Worm (Caenorhabditis elegans) whole organism, L1 larva: ENCODE data around the gene glct-6.

Experiments
- C04F5.9 ChIP-seq: sonication (generic microtip); optimal IDR thresholded peaks from 2 replicates; lab custom pipeline; 2016; ENCODE audit warnings: missing genetic modification characterization, missing compliant biosample characterization
- C34B4.2 ChIP-seq: sonication (generic microtip); optimal IDR thresholded peaks from 2 replicates; lab custom pipeline; 2017; ENCODE audit warnings: mild to moderate bottlenecking, missing genetic modification characterization, missing compliant biosample characterization
- aha-1 ChIP-seq: fragments of 150-350 bp; optimal IDR thresholded peaks from 2 replicates; lab custom pipeline; 2014; ENCODE audit warnings: missing biosample characterization, missing genetic modification characterization
- aly-2 ChIP-seq: fragments of 150-350 bp; optimal IDR thresholded peaks from 2 replicates; lab custom pipeline; 2014; ENCODE audit warnings: missing biosample characterization, missing genetic modification characterization
- blmp-1 ChIP-seq: fragments of 150-350 bp; optimal IDR thresholded peaks from 2 replicates; lab custom pipeline; 2014; ENCODE audit warnings: missing biosample characterization, missing genetic modification characterization
- ceh-63 ChIP-seq: fragments of 200-800 bp; sonication (Bioruptor generic); optimal IDR thresholded peaks from 2 replicates; lab custom pipeline; 2018; ENCODE audit warnings: mild to moderate bottlenecking, missing genetic modification characterization, missing compliant biosample characterization
- ceh-8 ChIP-seq: fragments of 200-800 bp; sonication (Bioruptor generic); optimal IDR thresholded peaks from 2 replicates; lab custom pipeline; 2018; ENCODE audit warnings: mild to moderate bottlenecking, missing genetic modification characterization, moderate library complexity, missing compliant biosample characterization
- ceh-82 ChIP-seq, 3 experiments: fragments of 150-350 bp in 1 of 3; sonication (generic microtip) in 2 of 3; optimal IDR thresholded peaks; 2 replicates each; lab custom pipeline; 2014 to 2017; ENCODE audit warnings: missing biosample characterization in 3 of 3, missing genetic modification characterization in 3 of 3
- ceh-88 ChIP-seq: fragments of 200-800 bp; sonication (Bioruptor generic); IDR thresholded peaks from 2 replicates; pipeline ENCODE4 v1.3.6; 2022; ENCODE audit warnings: missing genetic modification characterization, missing compliant biosample characterization
- dpl-1 ChIP-seq, 3 experiments: fragments of 150-350 bp in 2 of 3; sonication (generic microtip) in 1 of 3; optimal IDR thresholded peaks; 2 replicates each; lab custom pipeline; 2014 to 2017; ENCODE audit warnings: missing biosample characterization in 3 of 3, missing genetic modification characterization in 3 of 3, missing genetic modification reagents in 3 of 3
- efl-1 ChIP-seq, 4 experiments: fragments of 150-350 bp; optimal IDR thresholded peaks in 3 of 4; peaks in 1 of 4; 1 replicate in 1 of 4; 2 replicates in 3 of 4; lab custom pipeline; 2014; ENCODE audit warnings: missing biosample characterization in 2 of 4, missing genetic modification characterization in 2 of 4, missing genetic modification reagents in 2 of 4
- efl-3 ChIP-seq: fragments of 200-800 bp; sonication (Bioruptor generic); optimal IDR thresholded peaks from 2 replicates; lab custom pipeline; 2018; ENCODE audit warnings: mild to moderate bottlenecking, missing genetic modification characterization, missing compliant biosample characterization
- egl-13 ChIP-seq: sonication (generic microtip); optimal IDR thresholded peaks from 2 replicates; lab custom pipeline; 2016; ENCODE audit warnings: missing genotype, missing genetic modification reagents, missing genetic modification characterization, missing compliant biosample characterization
- elt-3 ChIP-seq, 6 experiments: fragments of 150-350 bp in 1 of 6; sonication (generic microtip); optimal IDR thresholded peaks; 2 replicates each; lab custom pipeline; 2017 to 2018; ENCODE audit warnings: missing biosample characterization in 6 of 6, missing genetic modification characterization in 6 of 6, inconsistent platforms in 1 of 6
- ets-5 ChIP-seq: fragments of 200-800 bp; sonication (Bioruptor generic); IDR thresholded peaks from 2 replicates; pipeline ENCODE4 v1.3.6; 2022; ENCODE audit warnings: missing genetic modification characterization, missing compliant biosample characterization
- fkh-10 ChIP-seq: sonication (generic microtip); optimal IDR thresholded peaks from 2 replicates; lab custom pipeline; 2017; ENCODE audit warnings: missing biosample characterization, missing genetic modification reagents, missing genetic modification characterization
- fkh-4 ChIP-seq: sonication (generic microtip); optimal IDR thresholded peaks from 2 replicates; lab custom pipeline; 2016; ENCODE audit warnings: missing compliant biosample characterization, missing genetic modification characterization, borderline replicate concordance
- fkh-8 ChIP-seq: sonication (generic microtip); optimal IDR thresholded peaks from 2 replicates; lab custom pipeline; 2016; ENCODE audit warnings: mild to moderate bottlenecking, missing genetic modification characterization, missing compliant biosample characterization
- fos-1 ChIP-seq: fragments of 150-350 bp; optimal IDR thresholded peaks from 2 replicates; lab custom pipeline; 2014; ENCODE audit warnings: missing biosample characterization, missing genetic modification characterization
- grh-1 ChIP-seq: fragments of 200-800 bp; sonication (Bioruptor generic); IDR thresholded peaks from 2 replicates; pipeline ENCODE4 v1.3.6; 2022; ENCODE audit warnings: missing genetic modification reagents, missing genetic modification characterization, missing compliant biosample characterization
- irx-1 ChIP-seq: sonication (generic microtip); optimal IDR thresholded peaks from 2 replicates; lab custom pipeline; 2016; ENCODE audit warnings: missing genetic modification characterization, missing compliant biosample characterization
- isw-1 ChIP-seq: fragments of 200-800 bp; sonication (Bioruptor generic); IDR thresholded peaks from 2 replicates; pipeline ENCODE4 v1.3.6; 2022; ENCODE audit warnings: missing genetic modification characterization, missing compliant biosample characterization
- lir-3 ChIP-seq: sonication (generic microtip); optimal IDR thresholded peaks from 2 replicates; lab custom pipeline; 2016; ENCODE audit warnings: mild to moderate bottlenecking, missing genetic modification characterization, moderate library complexity, missing compliant biosample characterization; ENCODE audit not compliant: poor library complexity
- lsy-2 ChIP-seq, 2 experiments: fragments of 150-350 bp; optimal IDR thresholded peaks; 2 replicates each; lab custom pipeline; 2014; ENCODE audit warnings: missing biosample characterization in 2 of 2, missing genetic modification characterization in 2 of 2
- nhr-12 ChIP-seq: sonication (generic microtip); optimal IDR thresholded peaks from 2 replicates; lab custom pipeline; 2017; ENCODE audit warnings: missing biosample characterization, missing genetic modification characterization
- nhr-19 ChIP-seq: fragments of 200-800 bp; sonication (Bioruptor generic); conservative IDR thresholded peaks from 2 replicates; pipeline ENCODE4 v1.3.6; 2022; ENCODE audit warnings: missing genetic modification characterization, missing compliant biosample characterization
- nhr-20 ChIP-seq: sonication (generic microtip); optimal IDR thresholded peaks from 2 replicates; lab custom pipeline; 2016; ENCODE audit warnings: mild to moderate bottlenecking, missing genetic modification characterization, missing compliant biosample characterization
- nhr-237 ChIP-seq: fragments of 150-350 bp; optimal IDR thresholded peaks from 2 replicates; lab custom pipeline; 2014; ENCODE audit warnings: missing biosample characterization, missing genetic modification characterization
- nhr-28 ChIP-seq: fragments of 150-350 bp; optimal IDR thresholded peaks from 2 replicates; lab custom pipeline; 2014; ENCODE audit warnings: missing biosample characterization, missing genetic modification characterization
- nhr-47 ChIP-seq: sonication (generic microtip); optimal IDR thresholded peaks from 2 replicates; lab custom pipeline; 2016; ENCODE audit warnings: mild to moderate bottlenecking, missing genetic modification characterization, moderate library complexity, missing compliant biosample characterization
- nhr-77 ChIP-seq: fragments of 150-350 bp; optimal IDR thresholded peaks from 2 replicates; lab custom pipeline; 2014; ENCODE audit warnings: missing biosample characterization, missing genetic modification characterization
- nhr-84 ChIP-seq: sonication (generic microtip); optimal IDR thresholded peaks from 2 replicates; lab custom pipeline; 2017; ENCODE audit warnings: missing biosample characterization, missing genetic modification characterization
- nhr-85 ChIP-seq: sonication (generic microtip); peaks from one replicate; lab custom pipeline; 2016; ENCODE audit warnings: missing genetic modification characterization, inconsistent platforms, missing compliant biosample characterization
- pax-3 ChIP-seq: fragments of 200-800 bp; sonication (Bioruptor generic); optimal IDR thresholded peaks from 2 replicates; lab custom pipeline; 2018; ENCODE audit warnings: mild to moderate bottlenecking, missing genetic modification characterization, moderate library complexity, missing compliant biosample characterization
- rnt-1 ChIP-seq: sonication (generic microtip); optimal IDR thresholded peaks from 2 replicates; lab custom pipeline; 2016; ENCODE audit warnings: mild to moderate bottlenecking, missing genetic modification characterization, moderate library complexity, missing compliant biosample characterization
- snpc-4 ChIP-seq: fragments of 150-350 bp; optimal IDR thresholded peaks from 2 replicates; lab custom pipeline; 2014; ENCODE audit warnings: missing biosample characterization, missing genetic modification characterization
- snu-23 ChIP-seq: sonication (generic microtip); optimal IDR thresholded peaks from 2 replicates; lab custom pipeline; 2016; ENCODE audit warnings: missing genetic modification characterization, missing compliant biosample characterization
- sptf-1 ChIP-seq: fragments of 150-350 bp; optimal IDR thresholded peaks from 2 replicates; lab custom pipeline; 2014; ENCODE audit warnings: missing biosample characterization, missing genetic modification characterization
- sup-37 ChIP-seq: fragments of 200-800 bp; sonication (Bioruptor generic); optimal IDR thresholded peaks from 2 replicates; lab custom pipeline; 2018; ENCODE audit warnings: mild to moderate bottlenecking, missing genetic modification characterization, missing compliant biosample characterization
- swsn-7 ChIP-seq: sonication (generic microtip); optimal IDR thresholded peaks from 2 replicates; lab custom pipeline; 2016; ENCODE audit warnings: missing genetic modification characterization, missing compliant biosample characterization
- tbx-2 ChIP-seq: sonication (generic microtip); optimal IDR thresholded peaks from 2 replicates; lab custom pipeline; 2016; ENCODE audit warnings: missing genetic modification characterization, missing compliant biosample characterization
- unc-130 ChIP-seq: fragments of 150-350 bp; optimal IDR thresholded peaks from 2 replicates; lab custom pipeline; 2017; ENCODE audit warnings: missing biosample characterization, missing genetic modification characterization, inconsistent platforms
- unc-62 ChIP-seq: fragments of 150-350 bp; optimal IDR thresholded peaks from 2 replicates; lab custom pipeline; 2014; ENCODE audit warnings: missing biosample characterization, missing genetic modification reagents, missing genetic modification characterization
- unc-98 ChIP-seq: fragments of 200-800 bp; sonication (Bioruptor generic); IDR thresholded peaks from 2 replicates; pipeline ENCODE4 v1.3.6; 2022; ENCODE audit warnings: missing genetic modification characterization, missing compliant biosample characterization
- vab-15 ChIP-seq: sonication (generic microtip); optimal IDR thresholded peaks from 2 replicates; lab custom pipeline; 2017; ENCODE audit warnings: missing genotype, mild to moderate bottlenecking, missing genetic modification characterization, missing compliant biosample characterization
- zag-1 ChIP-seq: fragments of 150-350 bp; optimal IDR thresholded peaks from 2 replicates; lab custom pipeline; 2014; ENCODE audit warnings: missing biosample characterization, missing genetic modification characterization
- ztf-11 ChIP-seq, 2 experiments: sonication (generic microtip); optimal IDR thresholded peaks; 2 replicates each; lab custom pipeline; 2016 to 2017; ENCODE audit warnings: missing genetic modification characterization in 2 of 2, missing biosample characterization in 1 of 2, missing compliant biosample characterization in 1 of 2

glct-6 gene

ce11 chrIV:3783910-3784309, at the start of gene glct-6:
Gene glct-6, plus strand, starts transcription at chrIV:3784210.
- TF ChIP-seq snu-23 (GFP tag; lab: Kevin White, UChicago) = peak; percentile 0
- no peak for TF ChIP-seq C34B4.2 (tag; lab: Kevin White, UChicago)

- TF ChIP-seq nhr-28 (tag; lab: Kevin White, UChicago) (no peak), fkh-4 (tag; lab: Kevin White, UChicago) (no peak), snpc-4 (tag; lab: Kevin White, UChicago) (no peak), sup-37 (GFP tag; lab: Kevin White, UChicago) (no peak), nhr-12 (tag; lab: Kevin White, UChicago) (no peak), nhr-19 (GFP tag; lab: Robert Waterston, UW) (no peak), fkh-10 (no peak), nhr-47 (tag; lab: Kevin White, UChicago) (no peak), aly-2 (tag; lab: Kevin White, UChicago) (no peak), nhr-85 (tag; lab: Kevin White, UChicago) (no peak), vab-15 (tag; lab: Kevin White, UChicago) (no peak), ceh-82 (tag; optimal IDR thresholded peaks at IDR 0.05; lab: Kevin White, UChicago) (no peak), unc-130 (tag; lab: Kevin White, UChicago) (no peak), isw-1 (GFP tag; lab: Robert Waterston, UW) (no peak), sptf-1 (tag; lab: Kevin White, UChicago) (no peak), tbx-2 (tag; lab: Kevin White, UChicago) (no peak)
Measured at ce11 chrIV:3736244-3736643, 47.8 kb upstream of the glct-6 start.

ce11 chrIV:3738655-3739403, 45.2 kb upstream of the glct-6 start, which contains the start of gene nape-2:
Gene nape-2, minus strand, starts transcription at chrIV:3738925.
- no peak for TF ChIP-seq efl-3 (GFP tag; lab: Kevin White, UChicago)
- TF ChIP-seq unc-98 (GFP tag; lab: Robert Waterston, UW) = no peak
- TF ChIP-seq nhr-20 (tag; lab: Kevin White, UChicago) = no peak
- no peak for TF ChIP-seq lir-3 (tag; lab: Kevin White, UChicago)
- TF ChIP-seq pax-3 (tag; lab: Kevin White, UChicago) = no peak
- TF ChIP-seq ceh-63 (GFP tag; lab: Kevin White, UChicago) = no peak
- no peak for TF ChIP-seq ztf-11 (tag; optimal IDR thresholded peaks at IDR 0.05; lab: Kevin White, UChicago)
- no peak for TF ChIP-seq ceh-88 (GFP tag; lab: Robert Waterston, UW)
- no peak for TF ChIP-seq ets-5 (GFP tag; lab: Robert Waterston, UW)
- no peak for TF ChIP-seq fos-1 (tag; lab: Kevin White, UChicago)
- TF ChIP-seq aha-1 (tag; lab: Kevin White, UChicago) = no peak
- TF ChIP-seq elt-3 (tag; optimal IDR thresholded peaks at IDR 0.05; lab: Kevin White, UChicago) = no peak
- TF ChIP-seq efl-1 (optimal IDR thresholded peaks at IDR 0.05; lab: Kevin White, UChicago) = no peak
- peak in 1 of 2 experiments; percentile 91 for TF ChIP-seq efl-1 (GFP tag; optimal IDR thresholded peaks at IDR 0.05 in 1 of 2; lab: Kevin White, UChicago)
- TF ChIP-seq blmp-1 (tag; lab: Kevin White, UChicago) = peak; percentile 5
- no peak for TF ChIP-seq egl-13 (tag; lab: Kevin White, UChicago)
- TF ChIP-seq grh-1 (GFP tag; lab: Robert Waterston, UW) = no peak
- no peak for TF ChIP-seq zag-1
- TF ChIP-seq dpl-1 (GFP tag; optimal IDR thresholded peaks at IDR 0.05; lab: Kevin White, UChicago) = peak in 1 of 3 experiments; percentile 22
- no peak for TF ChIP-seq fkh-4 (tag; lab: Kevin White, UChicago)
- TF ChIP-seq nhr-77 (tag; lab: Kevin White, UChicago) = peak; percentile 16
- TF ChIP-seq rnt-1 (tag; lab: Kevin White, UChicago) = peak; percentile 30
- TF ChIP-seq lsy-2 (tag; optimal IDR thresholded peaks at IDR 0.05; lab: Kevin White, UChicago) = peak in 1 of 2 experiments; percentile 32
- no peak for TF ChIP-seq nhr-28 (tag; lab: Kevin White, UChicago)
- no peak for TF ChIP-seq swsn-7 (tag; lab: Kevin White, UChicago)
- TF ChIP-seq ceh-8 = no peak
- TF ChIP-seq unc-62 (GFP tag; lab: Kevin White, UChicago) = no peak
- no peak for TF ChIP-seq nhr-84
- TF ChIP-seq fkh-10 = no peak
- TF ChIP-seq fkh-8 (tag; lab: Kevin White, UChicago) = no peak
- TF ChIP-seq snpc-4 (tag; lab: Kevin White, UChicago) = peak; percentile 37
- TF ChIP-seq C04F5.9 (tag; lab: Kevin White, UChicago) = no peak
- TF ChIP-seq nhr-85 (tag; lab: Kevin White, UChicago) = no peak
- TF ChIP-seq nhr-237 (tag; lab: Kevin White, UChicago) = no peak
- no peak for TF ChIP-seq irx-1 (tag; lab: Kevin White, UChicago)
- TF ChIP-seq isw-1 (GFP tag; lab: Robert Waterston, UW) = no peak
